Fruit fly (Drosophila melanogaster) whole organism, embryonic: ENCODE results near the gene tst.
A peak's percentile ranks its signal among the peaks of the same experiment; 100 is the strongest.

ENCODE experiments used
- Abd-B ChIP-seq: fragments of 200-800 bp; sonication (Bioruptor generic); optimal IDR thresholded peaks from 2 replicates; lab custom pipeline; 2018; ENCODE audit warnings: missing biosample characterization, mild to moderate bottlenecking, missing genetic modification characterization, moderate library complexity
- Ada2b ChIP-seq: fragments of 200-800 bp; sonication (Bioruptor generic); IDR thresholded peaks from 2 replicates; pipeline ENCODE4 v1.3.6; 2022; ENCODE audit warnings: missing biosample characterization, missing genetic modification characterization
- CG12769 ChIP-seq: fragments of 200-800 bp; sonication (Bioruptor generic); optimal IDR thresholded peaks from 2 replicates; lab custom pipeline; 2019; ENCODE audit warnings: missing biosample characterization, mild to moderate bottlenecking, missing genetic modification characterization, moderate library complexity
- CG1647 ChIP-seq: fragments of 200-800 bp; sonication (Bioruptor generic); optimal IDR thresholded peaks from 3 replicates; lab custom pipeline; 2016; ENCODE audit warnings: missing biosample characterization, missing genetic modification characterization
- CG2120 ChIP-seq: fragments of 200-800 bp; sonication (Bioruptor generic); optimal IDR thresholded peaks from 3 replicates; lab custom pipeline; 2016; ENCODE audit warnings: missing biosample characterization, missing genetic modification characterization
- CG2889 ChIP-seq: fragments of 200-800 bp; sonication (Bioruptor generic); IDR thresholded peaks from 3 replicates; pipeline ENCODE4 v1.3.6; 2022; ENCODE audit warnings: missing biosample characterization, missing genetic modification characterization
- CG31441 ChIP-seq: fragments of 200-800 bp; sonication (Bioruptor generic); IDR thresholded peaks from 2 replicates; pipeline ENCODE4 v1.3.6; 2022; ENCODE audit warnings: missing biosample characterization, missing genetic modification characterization
- CG32772 ChIP-seq: fragments of 200-800 bp; sonication (Bioruptor generic); IDR thresholded peaks from 2 replicates; pipeline ENCODE4 v1.3.6; 2022; ENCODE audit warnings: missing biosample characterization, missing genetic modification characterization
- CG3281 ChIP-seq: fragments of 200-800 bp; sonication (Bioruptor generic); optimal IDR thresholded peaks from 3 replicates; lab custom pipeline; 2017; ENCODE audit warnings: missing biosample characterization, mild to moderate bottlenecking, missing genetic modification characterization
- CG34224 ChIP-seq: fragments of 200-800 bp; sonication (Bioruptor generic); IDR thresholded peaks from 3 replicates; pipeline ENCODE4 v1.3.6; 2022; ENCODE audit warnings: missing biosample characterization, missing genetic modification characterization; ENCODE audit not compliant: partially characterized antibody
- CG34376 ChIP-seq: fragments of 200-800 bp; sonication (Bioruptor generic); optimal IDR thresholded peaks from 2 replicates; lab custom pipeline; 2018; ENCODE audit warnings: missing biosample characterization, mild to moderate bottlenecking, missing genetic modification characterization
- CG6272 ChIP-seq: fragments of 200-800 bp; sonication (Bioruptor generic); IDR thresholded peaks from 2 replicates; pipeline ENCODE4 v1.3.6; 2022; ENCODE audit warnings: missing biosample characterization, missing genetic modification characterization
- CG6654 ChIP-seq: fragments of 200-800 bp; sonication (Bioruptor generic); optimal IDR thresholded peaks from 2 replicates; lab custom pipeline; 2017; ENCODE audit warnings: missing biosample characterization, mild to moderate bottlenecking, missing genetic modification characterization
- CG6765 ChIP-seq: fragments of 200-800 bp; sonication (Bioruptor generic); optimal IDR thresholded peaks from 3 replicates; lab custom pipeline; 2017; ENCODE audit warnings: missing biosample characterization, mild to moderate bottlenecking, missing genetic modification characterization
- CG7556 ChIP-seq: fragments of 200-800 bp; sonication (Bioruptor generic); optimal IDR thresholded peaks from 2 replicates; lab custom pipeline; 2017; ENCODE audit warnings: missing biosample characterization, mild to moderate bottlenecking, missing genetic modification characterization
- CG7839 ChIP-seq: fragments of 200-800 bp; sonication (Bioruptor generic); optimal IDR thresholded peaks from 3 replicates; lab custom pipeline; 2018; ENCODE audit warnings: missing biosample characterization, mild to moderate bottlenecking, missing genetic modification characterization, moderate library complexity
- CG7963 ChIP-seq: fragments of 200-800 bp; sonication (Bioruptor generic); IDR thresholded peaks from 3 replicates; pipeline ENCODE4 v1.3.6; 2022; ENCODE audit warnings: missing biosample characterization, missing genetic modification characterization; ENCODE audit not compliant: partially characterized antibody
- CoRest ChIP-seq: fragments of 200-800 bp; sonication (Bioruptor generic); optimal IDR thresholded peaks from 3 replicates; lab custom pipeline; 2018; ENCODE audit warnings: missing biosample characterization, mild to moderate bottlenecking, missing genetic modification characterization, moderate library complexity
- Dip2 ChIP-seq: fragments of 200-800 bp; sonication (Bioruptor generic); IDR thresholded peaks from 2 replicates; pipeline ENCODE4 v1.3.6; 2022; ENCODE audit warnings: missing biosample characterization, missing genetic modification characterization
- Dip3 ChIP-seq: fragments of 200-800 bp; sonication (Bioruptor generic); optimal IDR thresholded peaks from 3 replicates; lab custom pipeline; 2016; ENCODE audit warnings: missing biosample characterization, missing genetic modification characterization
- Ets65A ChIP-seq: fragments of 200-800 bp; sonication (Bioruptor generic); peaks from one replicate; lab custom pipeline; 2016; ENCODE audit warnings: missing biosample characterization, missing genetic modification characterization
- HmgZ ChIP-seq: fragments of 200-800 bp; sonication (Bioruptor generic); optimal IDR thresholded peaks from 2 replicates; lab custom pipeline; 2018; ENCODE audit warnings: missing biosample characterization, mild to moderate bottlenecking, missing genetic modification characterization
- Hmx ChIP-seq: fragments of 200-800 bp; sonication (Bioruptor generic); optimal IDR thresholded peaks from 2 replicates; lab custom pipeline; 2016; ENCODE audit warnings: missing biosample characterization, missing genetic modification characterization
- Hsf ChIP-seq: fragments of 200-800 bp; sonication (Bioruptor generic); optimal IDR thresholded peaks from 3 replicates; lab custom pipeline; 2016; ENCODE audit warnings: missing biosample characterization, missing genetic modification characterization
- Mad ChIP-seq: fragments of 200-800 bp; sonication (Bioruptor generic); optimal IDR thresholded peaks from 2 replicates; lab custom pipeline; 2016; ENCODE audit warnings: missing biosample characterization, missing genetic modification characterization
- Med ChIP-seq: fragments of 200-800 bp; sonication (Bioruptor generic); peaks from one replicate; lab custom pipeline; 2016; ENCODE audit warnings: missing biosample characterization, missing genetic modification characterization, mild to moderate bottlenecking, inconsistent platforms, moderate library complexity
- Six4 ChIP-seq: fragments of 200-800 bp; sonication (Bioruptor generic); optimal IDR thresholded peaks from 2 replicates; lab custom pipeline; 2016; ENCODE audit warnings: missing biosample characterization, missing genetic modification characterization
- bowl ChIP-seq: fragments of 200-800 bp; sonication (Bioruptor generic); IDR thresholded peaks from 2 replicates; pipeline ENCODE4 v1.3.6; 2022; ENCODE audit warnings: missing biosample characterization, missing genetic modification characterization
- cg ChIP-seq: fragments of 200-800 bp; sonication (Bioruptor generic); optimal IDR thresholded peaks from 3 replicates; lab custom pipeline; 2019; ENCODE audit warnings: missing biosample characterization, mild to moderate bottlenecking, missing genetic modification characterization, moderate library complexity
- chinmo ChIP-seq: fragments of 200-800 bp; sonication (Bioruptor generic); IDR thresholded peaks from 4 replicates; pipeline ENCODE4 v1.3.6; 2022; ENCODE audit warnings: missing biosample characterization, missing genetic modification characterization; ENCODE audit not compliant: partially characterized antibody
- dmrt11E ChIP-seq: fragments of 200-800 bp; sonication (Bioruptor generic); optimal IDR thresholded peaks from 3 replicates; lab custom pipeline; 2018; ENCODE audit warnings: missing biosample characterization, mild to moderate bottlenecking, missing genetic modification characterization, moderate library complexity
- gem ChIP-seq: fragments of 200-800 bp; sonication (Bioruptor generic); optimal IDR thresholded peaks from 2 replicates; lab custom pipeline; 2019; ENCODE audit warnings: missing biosample characterization, mild to moderate bottlenecking, missing genetic modification characterization, moderate library complexity
- grn ChIP-seq: fragments of 200-800 bp; sonication (Bioruptor generic); optimal IDR thresholded peaks from 3 replicates; lab custom pipeline; 2017; ENCODE audit warnings: missing biosample characterization, missing genetic modification characterization
- h ChIP-seq: fragments of >200 bp; optimal IDR thresholded peaks from 2 replicates; lab custom pipeline; 2017
- her ChIP-seq: fragments of 200-800 bp; sonication (Bioruptor generic); optimal IDR thresholded peaks from 2 replicates; lab custom pipeline; 2016; ENCODE audit warnings: missing biosample characterization, missing genetic modification characterization
- nom ChIP-seq: fragments of 200-800 bp; sonication (Bioruptor generic); optimal IDR thresholded peaks from 2 replicates; lab custom pipeline; 2017; ENCODE audit warnings: missing biosample characterization, missing genetic modification characterization, mild to moderate bottlenecking, moderate library complexity, missing genetic modification reagents
- pan ChIP-seq, 4 experiments: fragments of >200 bp in 3 of 4; fragments of 200-800 bp in 1 of 4; sonication (Bioruptor generic) in 1 of 4; optimal IDR thresholded peaks in 3 of 4; IDR thresholded peaks in 1 of 4; 2 replicates each; pipeline versions ENCODE4 v1.3.6 to Lab custom; 2017 to 2022; ENCODE audit warnings: missing biosample characterization in 2 of 4, missing genetic modification characterization in 2 of 4, mixed read lengths in 1 of 4
- pnt ChIP-seq: fragments of 200-800 bp; sonication (Bioruptor generic); optimal IDR thresholded peaks from 3 replicates; lab custom pipeline; 2016; ENCODE audit warnings: missing biosample characterization, missing genetic modification characterization
- prd ChIP-seq, 3 experiments: fragments of >200 bp in 2 of 3; fragments of 200-800 bp in 1 of 3; sonication (Bioruptor generic) in 1 of 3; optimal IDR thresholded peaks in 2 of 3; IDR thresholded peaks in 1 of 3; 2 replicates in 2 of 3; 3 replicates in 1 of 3; pipeline versions ENCODE4 v1.3.6 to Lab custom; 2017 to 2022; ENCODE audit warnings: missing biosample characterization in 1 of 3, missing genetic modification characterization in 1 of 3
- pros ChIP-seq: fragments of 200-800 bp; sonication (Bioruptor generic); optimal IDR thresholded peaks from 3 replicates; lab custom pipeline; 2019; ENCODE audit warnings: missing biosample characterization, mild to moderate bottlenecking, missing genetic modification characterization, moderate library complexity
- pum ChIP-seq: fragments of 200-800 bp; sonication (Bioruptor generic); optimal IDR thresholded peaks from 2 replicates; lab custom pipeline; 2016; ENCODE audit warnings: missing biosample characterization, missing genetic modification characterization
- schlank ChIP-seq: fragments of 200-800 bp; sonication (Bioruptor generic); optimal IDR thresholded peaks from 2 replicates; lab custom pipeline; 2018; ENCODE audit warnings: missing biosample characterization, mild to moderate bottlenecking, missing genetic modification characterization
- seq ChIP-seq: fragments of 200-800 bp; sonication (Bioruptor generic); IDR thresholded peaks from 2 replicates; pipeline ENCODE4 v1.3.6; 2022; ENCODE audit warnings: missing biosample characterization, missing genetic modification characterization
- sna ChIP-seq: fragments of 200-800 bp; sonication (Bioruptor generic); IDR thresholded peaks from 2 replicates; pipeline ENCODE4 v1.3.6; 2022; ENCODE audit warnings: missing biosample characterization, missing genetic modification characterization; ENCODE audit not compliant: partially characterized antibody
- sob ChIP-seq: fragments of 200-800 bp; sonication (Bioruptor generic); IDR thresholded peaks from 2 replicates; pipeline ENCODE4 v1.3.6; 2022; ENCODE audit warnings: missing biosample characterization, missing genetic modification characterization
- ssp ChIP-seq: fragments of 200-800 bp; sonication (Bioruptor generic); IDR thresholded peaks from 2 replicates; pipeline ENCODE4 v1.3.6; 2022; ENCODE audit warnings: missing biosample characterization, missing genetic modification characterization
- tio ChIP-seq: fragments of 200-800 bp; sonication (Bioruptor generic); optimal IDR thresholded peaks from 2 replicates; lab custom pipeline; 2017; ENCODE audit warnings: missing biosample characterization, missing genetic modification characterization, inconsistent platforms
- unpg ChIP-seq: fragments of 200-800 bp; sonication (Bioruptor generic); optimal IDR thresholded peaks from 3 replicates; lab custom pipeline; 2018; ENCODE audit warnings: missing biosample characterization, mild to moderate bottlenecking, missing genetic modification characterization, moderate library complexity
- wdn ChIP-seq: fragments of 200-800 bp; sonication (Bioruptor generic); IDR thresholded peaks from 2 replicates; pipeline ENCODE4 v1.3.6; 2022; ENCODE audit warnings: missing biosample characterization, missing genetic modification characterization

Gene tst

DNA sequence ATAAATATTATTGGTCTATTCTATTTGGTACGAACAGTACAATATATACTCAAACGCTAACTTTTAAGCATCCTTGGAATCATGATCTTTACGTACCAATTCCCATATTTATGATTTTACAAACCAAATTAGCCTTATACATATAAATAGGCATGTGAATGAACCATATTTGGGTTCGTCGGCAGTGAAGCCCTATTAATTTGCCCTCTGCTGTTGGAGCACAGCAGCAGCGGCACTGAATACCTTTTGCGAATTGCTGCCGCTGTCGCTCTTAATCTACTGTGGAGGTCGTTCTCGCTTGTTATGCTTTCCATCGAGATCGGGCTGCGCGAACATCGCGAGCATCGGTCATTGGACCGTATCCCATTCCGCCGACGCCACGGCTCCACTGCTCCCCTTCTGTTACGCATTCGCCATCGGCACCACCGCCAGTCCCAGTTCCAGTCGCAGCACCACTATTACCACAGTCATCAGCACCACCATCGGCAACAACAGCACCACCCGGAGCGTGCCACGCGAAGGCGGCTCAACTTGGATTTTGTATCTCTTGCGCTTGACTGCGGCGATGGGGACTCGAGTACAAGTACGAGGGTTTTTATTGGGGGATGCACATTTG, 15.9 kb upstream of the tst start (continued):
- TF ChIP-seq Six4 = no peak
- TF ChIP-seq Hmx = no peak
- no peak for TF ChIP-seq CG6654 (GFP tag; lab: Kevin White, UChicago)
- TF ChIP-seq pum (GFP tag; lab: Kevin White, UChicago) = no peak
- TF ChIP-seq seq = no peak
- TF ChIP-seq CG2120 (GFP tag; lab: Kevin White, UChicago) = peak; percentile 28
- TF ChIP-seq CoRest (tag; lab: Kevin White, UChicago) = peak; percentile 16
- no peak for TF ChIP-seq h
- no peak for TF ChIP-seq CG34376 (GFP tag; lab: Kevin White, UChicago)
- peak; percentile 69 for TF ChIP-seq nom (GFP tag; lab: Kevin White, UChicago)
- peak; percentile 21 for TF ChIP-seq unpg (GFP tag; lab: Kevin White, UChicago)
- TF ChIP-seq HmgZ (tag; lab: Kevin White, UChicago) = no peak
- TF ChIP-seq CG34224 (GFP tag; lab: Robert Waterston, UW) = no peak
- TF ChIP-seq CG31441 (GFP tag; lab: Robert Waterston, UW) = peak; percentile 32; the same call in 1 of the 2 replicates
- TF ChIP-seq Ets65A (GFP tag; lab: Kevin White, UChicago) = no peak
- TF ChIP-seq bowl (GFP tag; lab: Robert Waterston, UW) = no peak
- no peak for TF ChIP-seq Dip2
- TF ChIP-seq pnt (GFP tag; lab: Kevin White, UChicago) = no peak
- TF ChIP-seq grn = no peak
- 0 out of 2 replicates have a peak, but pooled peaks have one; percentile 4 for TF ChIP-seq CG32772 (GFP tag; lab: Robert Waterston, UW)
- TF ChIP-seq CG6272 (GFP tag; lab: Robert Waterston, UW) = no peak
- no peak for TF ChIP-seq CG2889
- TF ChIP-seq dmrt11E (tag; lab: Kevin White, UChicago) = peak; percentile 12
- no peak for TF ChIP-seq Ada2b (GFP tag; lab: Robert Waterston, UW)
- no peak for TF ChIP-seq schlank (tag; lab: Kevin White, UChicago)
- TF ChIP-seq Hsf (GFP tag; lab: Kevin White, UChicago) = no peak
- peak; percentile 1 for TF ChIP-seq CG7839 (tag; lab: Kevin White, UChicago)
- TF ChIP-seq Abd-B (GFP tag; lab: Kevin White, UChicago) = no peak
- peak; percentile 10 for TF ChIP-seq CG3281 (GFP tag; lab: Kevin White, UChicago)
- TF ChIP-seq prd (optimal IDR thresholded peaks at IDR 0.05; lab: Kevin White, UChicago) = no peak
- TF ChIP-seq prd (GFP tag; IDR thresholded peaks at IDR 0.05; lab: Robert Waterston, UW) = no peak; the same call in 2 of the 3 replicates
- no peak for TF ChIP-seq ssp (GFP tag; lab: Robert Waterston, UW)
- TF ChIP-seq her (GFP tag; lab: Kevin White, UChicago) = no peak
- TF ChIP-seq gem (tag; lab: Kevin White, UChicago) = peak; percentile 47
- TF ChIP-seq cg = peak; percentile 17
- TF ChIP-seq Dip3 (GFP tag; lab: Kevin White, UChicago) = no peak
- no peak for TF ChIP-seq pros (GFP tag; lab: Kevin White, UChicago)
- TF ChIP-seq chinmo (GFP tag; lab: Robert Waterston, UW) = 0 out of 4 replicates have a peak, but pooled peaks have one; percentile 47
- TF ChIP-seq wdn (GFP tag; lab: Robert Waterston, UW) = peak; percentile 34; the same call in 1 of the 2 replicates
- TF ChIP-seq Mad (GFP tag; lab: Kevin White, UChicago) = no peak
- TF ChIP-seq pan (optimal IDR thresholded peaks at IDR 0.05; lab: Kevin White, UChicago) = no peak
- peak in 1 of 2 experiments; percentile 19 for TF ChIP-seq pan (GFP tag; optimal IDR thresholded peaks at IDR 0.05 in 1 of 2, IDR thresholded peaks at IDR 0.05 in 1 of 2)
- no peak for TF ChIP-seq sob
- TF ChIP-seq sna (GFP tag; lab: Robert Waterston, UW) = no peak
- TF ChIP-seq Med (GFP tag; lab: Kevin White, UChicago) = peak; percentile 83
- TF ChIP-seq CG12769 (tag; lab: Kevin White, UChicago) = peak; percentile 55
- no peak for TF ChIP-seq CG6765 (GFP tag; lab: Kevin White, UChicago)
- no peak for TF ChIP-seq CG7963 (GFP tag; lab: Robert Waterston, UW)
- TF ChIP-seq CG7556 (GFP tag; lab: Kevin White, UChicago) = peak; percentile 5
- no peak for TF ChIP-seq CG1647
- peak; percentile 8 for TF ChIP-seq tio
